Worm (Caenorhabditis elegans): ENCODE measurements around the gene C29F7.1.

DNA sequence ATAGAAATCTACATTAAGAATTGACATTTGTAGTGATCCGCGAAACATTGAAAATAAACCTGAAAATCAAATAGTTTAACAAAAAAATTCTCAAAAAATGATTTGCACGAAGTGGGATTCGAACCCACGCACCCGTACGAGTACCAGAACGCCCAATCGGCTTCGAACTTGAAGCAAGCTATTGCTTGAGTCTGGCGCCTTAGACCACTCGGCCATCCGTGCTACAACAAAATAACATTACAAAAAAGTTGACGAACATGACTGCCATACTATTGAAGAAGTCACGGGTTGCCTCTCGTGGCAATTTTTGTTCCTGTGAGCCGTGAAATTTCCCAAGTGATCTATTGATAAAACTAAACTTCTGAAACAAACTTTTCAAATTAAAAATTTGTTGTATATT is 33.5 kb downstream of the C29F7.1 start:
- TF ChIP-seq ama-1 (optimal IDR thresholded peaks at IDR 0.05): no peak
- TF ChIP-seq flt-1 (GFP tag; IDR thresholded peaks at IDR 0.05): no peak
- no peak for TF ChIP-seq ceh-13 (GFP tag; optimal IDR thresholded peaks at IDR 0.05)
- no peak for TF ChIP-seq hmg-4 (GFP tag; optimal IDR thresholded peaks at IDR 0.05)
- no peak for TF ChIP-seq sea-1 (GFP tag; conservative IDR thresholded peaks at IDR 0.05)
